Fruit fly (Drosophila melanogaster) whole organism, prepupa: ENCODE results near the gene CG8419.

ENCODE experiments used
- Blimp-1 ChIP-seq: fragments of 200-800 bp; sonication (Bioruptor generic); optimal IDR thresholded peaks from 3 replicates; lab custom pipeline; 2017; ENCODE audit warnings: missing biosample characterization, missing genetic modification characterization, mild to moderate bottlenecking, moderate library complexity, missing genetic modification reagents
- CG10631 ChIP-seq: fragments of 200-800 bp; sonication (Bioruptor generic); optimal IDR thresholded peaks from 2 replicates; lab custom pipeline; 2016; ENCODE audit warnings: missing biosample characterization, missing genetic modification characterization
- CG10669 ChIP-seq: fragments of 200-800 bp; sonication (Bioruptor generic); optimal IDR thresholded peaks from 3 replicates; lab custom pipeline; 2018; ENCODE audit warnings: missing biosample characterization, mild to moderate bottlenecking, missing genetic modification characterization, moderate library complexity
- CG11762 ChIP-seq: fragments of 200-800 bp; sonication (Bioruptor generic); optimal IDR thresholded peaks from 3 replicates; lab custom pipeline; 2016; ENCODE audit warnings: missing biosample characterization, missing genetic modification characterization; ENCODE audit not compliant: insufficient read depth
- CG11902 ChIP-seq: fragments of 200-800 bp; sonication (Bioruptor generic); optimal IDR thresholded peaks from 3 replicates; lab custom pipeline; 2016; ENCODE audit warnings: missing biosample characterization, missing genetic modification characterization
- CG15336 ChIP-seq: fragments of 200-800 bp; sonication (Bioruptor generic); IDR thresholded peaks from 2 replicates; pipeline ENCODE4 v1.3.6; 2022; ENCODE audit warnings: missing biosample characterization, missing genetic modification characterization
- CG16779 ChIP-seq: fragments of 200-800 bp; sonication (Bioruptor generic); optimal IDR thresholded peaks from 3 replicates; lab custom pipeline; 2017; ENCODE audit warnings: missing biosample characterization, mild to moderate bottlenecking, missing genetic modification characterization
- CG3032 ChIP-seq: fragments of 200-800 bp; optimal IDR thresholded peaks from 2 replicates; lab custom pipeline; 2019; ENCODE audit warnings: missing biosample characterization, mild to moderate bottlenecking, missing genetic modification characterization, moderate library complexity
- CG31627 ChIP-seq: fragments of 200-800 bp; sonication (Bioruptor generic); optimal IDR thresholded peaks from 3 replicates; lab custom pipeline; 2016; ENCODE audit warnings: missing biosample characterization, missing genetic modification characterization
- CG32006 ChIP-seq: fragments of 200-800 bp; sonication (Bioruptor generic); optimal IDR thresholded peaks from 3 replicates; lab custom pipeline; 2017; ENCODE audit warnings: missing biosample characterization, mild to moderate bottlenecking, missing genetic modification characterization
- CG34406 ChIP-seq: fragments of 200-800 bp; sonication (Bioruptor generic); optimal IDR thresholded peaks from 3 replicates; lab custom pipeline; 2016; ENCODE audit warnings: missing biosample characterization, missing genetic modification characterization
- CG3919 ChIP-seq: fragments of 200-800 bp; sonication (Bioruptor generic); optimal IDR thresholded peaks from 3 replicates; lab custom pipeline; 2016; ENCODE audit warnings: missing biosample characterization, missing genetic modification characterization
- CG4318 ChIP-seq: fragments of 200-800 bp; sonication (Bioruptor generic); optimal IDR thresholded peaks from 3 replicates; lab custom pipeline; 2017; ENCODE audit warnings: missing biosample characterization, mild to moderate bottlenecking, missing genetic modification characterization
- CG6163 ChIP-seq: fragments of 200-800 bp; sonication (Bioruptor generic); IDR thresholded peaks from 3 replicates; pipeline ENCODE4 v1.3.6; 2022; ENCODE audit warnings: missing biosample characterization, missing genetic modification characterization
- CG6276 ChIP-seq: fragments of 200-800 bp; sonication (Bioruptor generic); optimal IDR thresholded peaks from 2 replicates; lab custom pipeline; 2017; ENCODE audit warnings: missing biosample characterization, mild to moderate bottlenecking, missing genetic modification characterization
- CG6792 ChIP-seq: fragments of 200-800 bp; sonication (Bioruptor generic); optimal IDR thresholded peaks from 3 replicates; lab custom pipeline; 2016; ENCODE audit warnings: missing biosample characterization, missing genetic modification characterization
- CG6808 ChIP-seq: fragments of 200-800 bp; sonication (Bioruptor generic); optimal IDR thresholded peaks from 3 replicates; lab custom pipeline; 2017; ENCODE audit warnings: missing biosample characterization, missing genetic modification characterization, mild to moderate bottlenecking, moderate library complexity, missing genetic modification reagents
- CG6854 ChIP-seq: fragments of 200-800 bp; sonication (Bioruptor generic); optimal IDR thresholded peaks from 2 replicates; lab custom pipeline; 2017; ENCODE audit warnings: missing biosample characterization, mild to moderate bottlenecking, missing genetic modification characterization
- CG8119 ChIP-seq: fragments of 200-800 bp; sonication (Bioruptor generic); IDR thresholded peaks from 3 replicates; pipeline ENCODE4 v1.3.6; 2022; ENCODE audit warnings: missing biosample characterization, missing genetic modification characterization
- CG8319 ChIP-seq: fragments of 200-800 bp; sonication (Bioruptor generic); optimal IDR thresholded peaks from 3 replicates; lab custom pipeline; 2016; ENCODE audit warnings: missing biosample characterization, missing genetic modification characterization
- CG8632 ChIP-seq: fragments of 200-800 bp; sonication (Bioruptor generic); optimal IDR thresholded peaks from 3 replicates; lab custom pipeline; 2016; ENCODE audit warnings: missing biosample characterization, missing genetic modification characterization
- CG9139 ChIP-seq: fragments of 200-800 bp; sonication (Bioruptor generic); optimal IDR thresholded peaks from 3 replicates; lab custom pipeline; 2017; ENCODE audit warnings: missing biosample characterization, mild to moderate bottlenecking, missing genetic modification characterization
- Eip75B ChIP-seq: fragments of 200-800 bp; sonication (Bioruptor generic); optimal IDR thresholded peaks from 3 replicates; lab custom pipeline; 2016; ENCODE audit warnings: missing biosample characterization, missing genetic modification characterization
- Eip78C ChIP-seq: fragments of 200-800 bp; sonication (Bioruptor generic); peaks from one replicate; lab custom pipeline; 2016; ENCODE audit warnings: missing biosample characterization, missing genetic modification characterization
- Eip93F ChIP-seq: fragments of 200-800 bp; sonication (Bioruptor generic); optimal IDR thresholded peaks from 2 replicates; lab custom pipeline; 2016; ENCODE audit warnings: missing biosample characterization, mild to moderate bottlenecking, missing genetic modification characterization
- Ets96B ChIP-seq: fragments of 200-800 bp; optimal IDR thresholded peaks from 2 replicates; lab custom pipeline; 2019; ENCODE audit warnings: missing biosample characterization, mild to moderate bottlenecking, missing genetic modification characterization, moderate library complexity
- Gug ChIP-seq: fragments of 200-800 bp; sonication (Bioruptor generic); IDR thresholded peaks from 2 replicates; pipeline ENCODE4 v1.3.6; 2022; ENCODE audit warnings: missing biosample characterization, missing genetic modification characterization
- Hr38 ChIP-seq: sonication (Bioruptor generic); optimal IDR thresholded peaks from 2 replicates; lab custom pipeline; 2016; ENCODE audit warnings: missing biosample characterization, missing genetic modification characterization
- Hr39 ChIP-seq: fragments of 200-800 bp; sonication (Bioruptor generic); optimal IDR thresholded peaks from 2 replicates; lab custom pipeline; 2016; ENCODE audit warnings: missing biosample characterization, missing genetic modification characterization
- Hr4 ChIP-seq: fragments of 200-800 bp; sonication (Bioruptor generic); optimal IDR thresholded peaks from 3 replicates; lab custom pipeline; 2016; ENCODE audit warnings: missing biosample characterization, missing genetic modification characterization
- Lpt ChIP-seq: fragments of 200-800 bp; sonication (Bioruptor generic); optimal IDR thresholded peaks from 3 replicates; lab custom pipeline; 2016; ENCODE audit warnings: missing biosample characterization, missing genetic modification characterization
- Met ChIP-seq: fragments of 200-800 bp; sonication (Bioruptor generic); optimal IDR thresholded peaks from 3 replicates; lab custom pipeline; 2016; ENCODE audit warnings: missing biosample characterization, missing genetic modification characterization
- Smox ChIP-seq: fragments of 200-800 bp; sonication (Bioruptor generic); optimal IDR thresholded peaks from 3 replicates; lab custom pipeline; 2016; ENCODE audit warnings: missing biosample characterization, missing genetic modification characterization
- Sox102F ChIP-seq: fragments of 200-800 bp; sonication (Bioruptor generic); optimal IDR thresholded peaks from 2 replicates; lab custom pipeline; 2016; ENCODE audit warnings: missing biosample characterization, mild to moderate bottlenecking, missing genetic modification characterization
- Sox14 ChIP-seq: fragments of 200-800 bp; sonication (Bioruptor generic); optimal IDR thresholded peaks from 3 replicates; lab custom pipeline; 2016; ENCODE audit warnings: missing biosample characterization, missing genetic modification characterization
- Sox15 ChIP-seq: fragments of 200-800 bp; sonication (Bioruptor generic); optimal IDR thresholded peaks from 3 replicates; lab custom pipeline; 2016; ENCODE audit warnings: missing biosample characterization, missing genetic modification characterization
- achi ChIP-seq: fragments of 200-800 bp; sonication (Bioruptor generic); optimal IDR thresholded peaks from 3 replicates; lab custom pipeline; 2016; ENCODE audit warnings: missing biosample characterization, missing genetic modification characterization
- acj6 ChIP-seq: fragments of 200-800 bp; sonication (Bioruptor generic); optimal IDR thresholded peaks from 3 replicates; lab custom pipeline; 2016; ENCODE audit warnings: missing biosample characterization, missing genetic modification characterization
- cyc ChIP-seq: fragments of 200-800 bp; sonication (Bioruptor generic); optimal IDR thresholded peaks from 3 replicates; lab custom pipeline; 2016; ENCODE audit warnings: missing biosample characterization, missing genetic modification characterization
- dsx ChIP-seq: fragments of 200-800 bp; optimal IDR thresholded peaks from 3 replicates; lab custom pipeline; 2019; ENCODE audit warnings: missing biosample characterization, mild to moderate bottlenecking, missing genetic modification characterization, moderate library complexity; ENCODE audit not compliant: poor library complexity, severe bottlenecking
- esn ChIP-seq: fragments of 200-800 bp; sonication (Bioruptor generic); optimal IDR thresholded peaks from 2 replicates; lab custom pipeline; 2016; ENCODE audit warnings: missing biosample characterization, mild to moderate bottlenecking, missing genetic modification characterization, moderate library complexity
- fd59A ChIP-seq: fragments of 200-800 bp; sonication (Bioruptor generic); optimal IDR thresholded peaks from 2 replicates; lab custom pipeline; 2017; ENCODE audit warnings: missing biosample characterization, mild to moderate bottlenecking, missing genetic modification characterization, missing genetic modification reagents
- fd85E ChIP-seq: fragments of 200-800 bp; sonication (Bioruptor generic); optimal IDR thresholded peaks from 3 replicates; lab custom pipeline; 2016; ENCODE audit warnings: missing biosample characterization, missing genetic modification characterization
- fkh ChIP-seq: fragments of 200-800 bp; sonication (Bioruptor generic); optimal IDR thresholded peaks from 3 replicates; lab custom pipeline; 2017; ENCODE audit warnings: missing biosample characterization, mild to moderate bottlenecking, missing genetic modification characterization, moderate library complexity
- lz ChIP-seq: fragments of 200-800 bp; sonication (Bioruptor generic); optimal IDR thresholded peaks from 3 replicates; lab custom pipeline; 2016; ENCODE audit warnings: missing biosample characterization, missing genetic modification characterization
- net ChIP-seq: fragments of 200-800 bp; sonication (Bioruptor generic); optimal IDR thresholded peaks from 3 replicates; lab custom pipeline; 2016; ENCODE audit warnings: missing biosample characterization, missing genetic modification characterization
- pdm3 ChIP-seq: fragments of 200-800 bp; sonication (Bioruptor generic); optimal IDR thresholded peaks from 3 replicates; lab custom pipeline; 2016; ENCODE audit warnings: missing biosample characterization, missing genetic modification characterization
- salr ChIP-seq, 2 experiments: fragments of 200-800 bp; sonication (Bioruptor generic); optimal IDR thresholded peaks; 3 replicates each; lab custom pipeline; 2016 to 2018; ENCODE audit warnings: missing biosample characterization in 2 of 2, missing genetic modification characterization in 2 of 2, mild to moderate bottlenecking in 1 of 2
- ss ChIP-seq, 2 experiments: fragments of 200-800 bp; sonication (Bioruptor generic); optimal IDR thresholded peaks; 2 replicates in 1 of 2; 3 replicates in 1 of 2; lab custom pipeline; 2017 to 2018; ENCODE audit warnings: mild to moderate bottlenecking in 2 of 2, missing biosample characterization in 2 of 2, missing genetic modification characterization in 2 of 2, moderate library complexity in 1 of 2
- svp ChIP-seq: fragments of 200-800 bp; sonication (Bioruptor generic); peaks from one replicate; lab custom pipeline; 2016; ENCODE audit warnings: missing biosample characterization, missing genetic modification characterization
- topi ChIP-seq: fragments of 200-800 bp; sonication (Bioruptor generic); optimal IDR thresholded peaks from 3 replicates; lab custom pipeline; 2016; ENCODE audit warnings: missing biosample characterization, missing genetic modification characterization
- vri ChIP-seq: fragments of 200-800 bp; sonication (Bioruptor generic); optimal IDR thresholded peaks from 3 replicates; lab custom pipeline; 2016; ENCODE audit warnings: missing biosample characterization, mild to moderate bottlenecking, missing genetic modification characterization

Gene CG8419

DNA sequence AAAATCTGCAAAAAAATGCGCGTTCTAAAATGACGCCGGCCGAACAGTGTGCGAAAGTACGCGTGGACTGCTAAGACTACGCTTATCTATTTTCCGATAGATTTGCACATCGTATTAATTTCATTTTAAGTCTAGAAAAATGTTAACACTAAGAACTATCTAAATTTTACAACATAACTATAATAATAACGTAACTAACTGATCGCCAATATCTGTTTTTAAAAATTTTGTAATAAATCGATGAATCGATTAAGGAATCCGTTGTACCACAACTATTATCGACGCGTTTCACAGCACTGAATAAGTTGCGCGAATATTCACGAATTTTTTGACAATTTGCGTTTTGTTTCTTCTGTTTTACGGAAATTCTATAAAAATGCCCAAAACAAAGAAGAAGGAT lies 5.1 kb downstream of the CG8419 start, which contains the start of gene Ssb-c31a:
Ssb-c31a (plus strand) TSS at position 278 of the 400 bp plus-strand sequence.
- TF ChIP-seq achi (GFP tag; lab: Kevin White, UChicago) (peak; percentile 63), dsx (GFP tag; lab: Kevin White, UChicago) (peak; percentile 9), Hr39 (GFP tag; lab: Kevin White, UChicago) (peak; percentile 47), Eip75B (GFP tag; lab: Kevin White, UChicago) (peak; percentile 70), salr (GFP tag; optimal IDR thresholded peaks at IDR 0.05; lab: Kevin White, UChicago) (peak in 1 of 2 experiments; percentile 7), CG16779 (tag; lab: Kevin White, UChicago) (no peak), CG3919 (peak; percentile 64), CG15336 (GFP tag; lab: Robert Waterston, UW) (no peak), CG6854 (no peak), CG4318 (no peak), fd85E (GFP tag; lab: Kevin White, UChicago) (no peak), CG8319 (peak; percentile 16), Met (GFP tag; lab: Kevin White, UChicago) (peak; percentile 69), CG31627 (GFP tag; lab: Kevin White, UChicago) (peak; percentile 60), Ets96B (tag; lab: Kevin White, UChicago) (peak; percentile 40), CG3032 (tag; lab: Kevin White, UChicago) (peak; percentile 44), CG10669 (GFP tag; lab: Kevin White, UChicago) (peak; percentile 26), svp (peak; percentile 66), acj6 (peak; percentile 65), Smox (GFP tag; lab: Kevin White, UChicago) (peak; percentile 57), CG10631 (peak; percentile 54), Sox102F (peak; percentile 66), ss (GFP tag; optimal IDR thresholded peaks at IDR 0.05; lab: Kevin White, UChicago) (peak; percentile 34 to 65), CG8119 (GFP tag; lab: Robert Waterston, UW) (no peak), cyc (GFP tag; lab: Kevin White, UChicago) (peak; percentile 62), CG34406 (GFP tag; lab: Kevin White, UChicago) (peak; percentile 4), CG6163 (GFP tag; lab: Robert Waterston, UW) (0 out of 3 replicates have a peak, but pooled peaks have one; percentile 22), CG6808 (GFP tag; lab: Kevin White, UChicago) (peak; percentile 50), Hr38 (GFP tag; lab: Kevin White, UChicago) (no peak), pdm3 (GFP tag; lab: Kevin White, UChicago) (peak; percentile 61), Eip93F (GFP tag; lab: Kevin White, UChicago) (no peak), Sox14 (GFP tag; lab: Kevin White, UChicago) (peak; percentile 65), Blimp-1 (GFP tag; lab: Kevin White, UChicago) (no peak), CG6276 (GFP tag; lab: Kevin White, UChicago) (no peak), topi (GFP tag; lab: Kevin White, UChicago) (peak; percentile 64), esn (GFP tag; lab: Kevin White, UChicago) (peak; percentile 72), net (GFP tag; lab: Kevin White, UChicago) (no peak), fd59A (GFP tag; lab: Kevin White, UChicago) (no peak), CG32006 (GFP tag; lab: Kevin White, UChicago) (peak; percentile 5), CG6792 (GFP tag; lab: Kevin White, UChicago) (peak; percentile 38), CG11902 (GFP tag; lab: Kevin White, UChicago) (no peak), Hr4 (GFP tag; lab: Kevin White, UChicago) (peak; percentile 50), Eip78C (GFP tag; lab: Kevin White, UChicago) (peak; percentile 87), CG11762 (GFP tag; lab: Kevin White, UChicago) (peak; percentile 7), Sox15 (GFP tag; lab: Kevin White, UChicago) (no peak), Lpt (GFP tag; lab: Kevin White, UChicago) (no peak), lz (GFP tag; lab: Kevin White, UChicago) (peak; percentile 53), fkh (no peak), CG9139 (GFP tag; lab: Kevin White, UChicago) (peak; percentile 5), Gug (GFP tag; lab: Robert Waterston, UW) (no peak; the same call in 1 of the 2 replicates), CG8632 (GFP tag; lab: Kevin White, UChicago) (no peak), vri (GFP tag; lab: Kevin White, UChicago) (peak; percentile 46)
